Worm (Caenorhabditis elegans) whole organism, mixed stage, embryonic: ENCODE results near the gene T08A11.1.

Experiments used
- bed-3 ChIP-seq: fragments of 200-800 bp; sonication (Bioruptor generic); optimal IDR thresholded peaks from 3 replicates; lab custom pipeline; 2018; ENCODE audit warnings: mild to moderate bottlenecking, missing genetic modification characterization, moderate library complexity, missing compliant biosample characterization
- ceh-43 ChIP-seq: fragments of 200-800 bp; sonication (Bioruptor generic); optimal IDR thresholded peaks from 2 replicates; lab custom pipeline; 2018; ENCODE audit warnings: mild to moderate bottlenecking, missing genetic modification characterization, moderate library complexity, missing compliant biosample characterization
- ces-1 ChIP-seq: fragments of 150-350 bp; optimal IDR thresholded peaks from 2 replicates; lab custom pipeline; 2014; ENCODE audit warnings: missing biosample characterization, missing genetic modification reagents, missing genetic modification characterization
- cnd-1 ChIP-seq: fragments of 200-800 bp; sonication (Bioruptor generic); optimal IDR thresholded peaks from 2 replicates; lab custom pipeline; 2018; ENCODE audit warnings: mild to moderate bottlenecking, missing genetic modification characterization, missing compliant biosample characterization
- elt-1 ChIP-seq: sonication (generic microtip); optimal IDR thresholded peaks from 2 replicates; lab custom pipeline; 2017; ENCODE audit warnings: missing genetic modification characterization, mild to moderate bottlenecking, missing compliant biosample characterization, antibody characterized with exemption, moderate library complexity, borderline replicate concordance; ENCODE audit not compliant: insufficient read depth
- lin-13 ChIP-seq: fragments of 150-350 bp; optimal IDR thresholded peaks from 2 replicates; lab custom pipeline; 2014; ENCODE audit warnings: missing biosample characterization, missing genetic modification characterization
- mep-1 ChIP-seq: fragments of 150-350 bp; optimal IDR thresholded peaks from 2 replicates; lab custom pipeline; 2017; ENCODE audit warnings: missing biosample characterization, missing genetic modification reagents, missing genetic modification characterization, inconsistent platforms
- mls-2 ChIP-seq: sonication (generic microtip); optimal IDR thresholded peaks from 2 replicates; lab custom pipeline; 2016; ENCODE audit warnings: mild to moderate bottlenecking, missing genetic modification characterization, moderate library complexity, missing compliant biosample characterization
- nhr-237 ChIP-seq: fragments of 150-350 bp; optimal IDR thresholded peaks from 2 replicates; lab custom pipeline; 2014; ENCODE audit warnings: missing biosample characterization, missing genetic modification characterization
- unc-62 ChIP-seq: fragments of 150-350 bp; optimal IDR thresholded peaks from 2 replicates; lab custom pipeline; 2014; ENCODE audit warnings: missing biosample characterization, missing genetic modification reagents, missing genetic modification characterization
- zip-8 ChIP-seq: fragments of 150-350 bp; optimal IDR thresholded peaks from 2 replicates; lab custom pipeline; 2014; ENCODE audit warnings: missing biosample characterization, missing genetic modification characterization

ce11 chrIII:4232811-4233269 lies 30.1 kb downstream of the T08A11.1 start, which contains the start of gene nhr-20:
- TF ChIP-seq ces-1 (GFP tag; lab: Kevin White, UChicago) (no peak), cnd-1 (no peak), mep-1 (tag; lab: Kevin White, UChicago) (no peak), elt-1 (tag; lab: Kevin White, UChicago) (no peak), mls-2 (tag; lab: Kevin White, UChicago) (no peak), unc-62 (GFP tag; lab: Kevin White, UChicago) (no peak), nhr-237 (tag; lab: Kevin White, UChicago) (no peak), ceh-43 (GFP tag; lab: Kevin White, UChicago) (no peak), zip-8 (no peak), bed-3 (GFP tag; lab: Kevin White, UChicago) (no peak), lin-13 (no peak)
